Worm (Caenorhabditis elegans) whole organism, L1 larva: ENCODE results near the gene F19B2.6.

ENCODE experiments used
- aly-2 ChIP-seq: fragments of 150-350 bp; optimal IDR thresholded peaks from 2 replicates; lab custom pipeline; 2014; ENCODE audit warnings: missing biosample characterization, missing genetic modification characterization
- blmp-1 ChIP-seq: fragments of 150-350 bp; optimal IDR thresholded peaks from 2 replicates; lab custom pipeline; 2014; ENCODE audit warnings: missing biosample characterization, missing genetic modification characterization
- ceh-82 ChIP-seq, 3 experiments: fragments of 150-350 bp in 1 of 3; sonication (generic microtip) in 2 of 3; optimal IDR thresholded peaks; 2 replicates each; lab custom pipeline; 2014 to 2017; ENCODE audit warnings: missing biosample characterization in 3 of 3, missing genetic modification characterization in 3 of 3
- ceh-88 ChIP-seq: fragments of 200-800 bp; sonication (Bioruptor generic); IDR thresholded peaks from 2 replicates; pipeline ENCODE4 v1.3.6; 2022; ENCODE audit warnings: missing genetic modification characterization, missing compliant biosample characterization
- ceh-90 ChIP-seq: sonication (generic microtip); optimal IDR thresholded peaks from 2 replicates; lab custom pipeline; 2016; ENCODE audit warnings: missing genetic modification characterization, missing compliant biosample characterization
- dsc-1 ChIP-seq: sonication (generic microtip); optimal IDR thresholded peaks from 2 replicates; lab custom pipeline; 2016; ENCODE audit warnings: mild to moderate bottlenecking, missing genetic modification characterization, missing compliant biosample characterization
- efl-1 ChIP-seq, 4 experiments: fragments of 150-350 bp; optimal IDR thresholded peaks in 3 of 4; peaks in 1 of 4; 1 replicate in 1 of 4; 2 replicates in 3 of 4; lab custom pipeline; 2014; ENCODE audit warnings: missing biosample characterization in 2 of 4, missing genetic modification characterization in 2 of 4, missing genetic modification reagents in 2 of 4
- elt-2 ChIP-seq: sonication (generic microtip); optimal IDR thresholded peaks from 2 replicates; lab custom pipeline; 2016; ENCODE audit warnings: missing genetic modification characterization, mild to moderate bottlenecking, inconsistent platforms, missing compliant biosample characterization, missing genetic modification reagents
- ets-5 ChIP-seq: fragments of 200-800 bp; sonication (Bioruptor generic); IDR thresholded peaks from 2 replicates; pipeline ENCODE4 v1.3.6; 2022; ENCODE audit warnings: missing genetic modification characterization, missing compliant biosample characterization
- fkh-10 ChIP-seq: sonication (generic microtip); optimal IDR thresholded peaks from 2 replicates; lab custom pipeline; 2017; ENCODE audit warnings: missing biosample characterization, missing genetic modification reagents, missing genetic modification characterization
- grh-1 ChIP-seq: fragments of 200-800 bp; sonication (Bioruptor generic); IDR thresholded peaks from 2 replicates; pipeline ENCODE4 v1.3.6; 2022; ENCODE audit warnings: missing genetic modification reagents, missing genetic modification characterization, missing compliant biosample characterization
- hpl-2 ChIP-seq: fragments of 150-350 bp; optimal IDR thresholded peaks from 2 replicates; lab custom pipeline; 2014; ENCODE audit warnings: missing biosample characterization, missing genetic modification reagents, missing genetic modification characterization
- lin-13 ChIP-seq: fragments of 150-350 bp; optimal IDR thresholded peaks from 2 replicates; lab custom pipeline; 2014; ENCODE audit warnings: missing biosample characterization, missing genetic modification reagents, missing genetic modification characterization
- lin-15B ChIP-seq: fragments of 150-350 bp; sonication (generic microtip); optimal IDR thresholded peaks from 3 replicates; lab custom pipeline; 2014; ENCODE audit warnings: missing biosample characterization, missing genetic modification characterization
- lin-35 ChIP-seq, 2 experiments: fragments of 150-350 bp; optimal IDR thresholded peaks; 2 replicates each; lab custom pipeline; 2014; ENCODE audit warnings: missing biosample characterization in 2 of 2, missing genetic modification characterization in 2 of 2, missing genetic modification reagents in 2 of 2
- mep-1 ChIP-seq: fragments of 150-350 bp; optimal IDR thresholded peaks from 2 replicates; lab custom pipeline; 2014; ENCODE audit warnings: missing biosample characterization, missing genetic modification characterization
- nhr-11 ChIP-seq: fragments of 150-350 bp; optimal IDR thresholded peaks from 2 replicates; lab custom pipeline; 2014; ENCODE audit warnings: missing biosample characterization, missing genetic modification characterization
- nhr-12 ChIP-seq: sonication (generic microtip); optimal IDR thresholded peaks from 2 replicates; lab custom pipeline; 2017; ENCODE audit warnings: missing biosample characterization, missing genetic modification characterization
- nhr-20 ChIP-seq: sonication (generic microtip); optimal IDR thresholded peaks from 2 replicates; lab custom pipeline; 2016; ENCODE audit warnings: mild to moderate bottlenecking, missing genetic modification characterization, missing compliant biosample characterization
- nhr-237 ChIP-seq: fragments of 150-350 bp; optimal IDR thresholded peaks from 2 replicates; lab custom pipeline; 2014; ENCODE audit warnings: missing biosample characterization, missing genetic modification characterization
- nhr-28 ChIP-seq: fragments of 150-350 bp; optimal IDR thresholded peaks from 2 replicates; lab custom pipeline; 2014; ENCODE audit warnings: missing biosample characterization, missing genetic modification characterization
- nhr-47 ChIP-seq: sonication (generic microtip); optimal IDR thresholded peaks from 2 replicates; lab custom pipeline; 2016; ENCODE audit warnings: mild to moderate bottlenecking, missing genetic modification characterization, moderate library complexity, missing compliant biosample characterization
- nhr-76 ChIP-seq: sonication (generic microtip); optimal IDR thresholded peaks from 2 replicates; lab custom pipeline; 2017; ENCODE audit warnings: missing biosample characterization, missing genetic modification characterization
- nhr-77 ChIP-seq: fragments of 150-350 bp; optimal IDR thresholded peaks from 2 replicates; lab custom pipeline; 2014; ENCODE audit warnings: missing biosample characterization, missing genetic modification characterization
- nhr-85 ChIP-seq: sonication (generic microtip); peaks from one replicate; lab custom pipeline; 2016; ENCODE audit warnings: missing genetic modification characterization, inconsistent platforms, missing compliant biosample characterization
- nhr-90 ChIP-seq: sonication (generic microtip); optimal IDR thresholded peaks from 2 replicates; lab custom pipeline; 2016; ENCODE audit warnings: mild to moderate bottlenecking, missing genetic modification characterization, missing compliant biosample characterization; ENCODE audit not compliant: poor library complexity
- pax-3 ChIP-seq: fragments of 200-800 bp; sonication (Bioruptor generic); optimal IDR thresholded peaks from 2 replicates; lab custom pipeline; 2018; ENCODE audit warnings: mild to moderate bottlenecking, missing genetic modification characterization, moderate library complexity, missing compliant biosample characterization
- pqm-1 ChIP-seq: sonication (generic microtip); optimal IDR thresholded peaks from 3 replicates; lab custom pipeline; 2017; ENCODE audit warnings: missing biosample characterization, missing genetic modification characterization
- rnt-1 ChIP-seq: sonication (generic microtip); optimal IDR thresholded peaks from 2 replicates; lab custom pipeline; 2016; ENCODE audit warnings: mild to moderate bottlenecking, missing genetic modification characterization, moderate library complexity, missing compliant biosample characterization
- skn-1 ChIP-seq: fragments of 150-350 bp; optimal IDR thresholded peaks from 2 replicates; lab custom pipeline; 2014; ENCODE audit warnings: missing biosample characterization, missing genetic modification characterization
- snpc-4 ChIP-seq: fragments of 150-350 bp; optimal IDR thresholded peaks from 2 replicates; lab custom pipeline; 2014; ENCODE audit warnings: missing biosample characterization, missing genetic modification characterization
- tlp-1 ChIP-seq: fragments of 150-350 bp; optimal IDR thresholded peaks from 2 replicates; lab custom pipeline; 2014; ENCODE audit warnings: missing biosample characterization, missing genetic modification characterization
- vab-15 ChIP-seq: sonication (generic microtip); optimal IDR thresholded peaks from 2 replicates; lab custom pipeline; 2017; ENCODE audit warnings: missing genotype, mild to moderate bottlenecking, missing genetic modification characterization, missing compliant biosample characterization
- xbp-1 ChIP-seq: sonication (generic microtip); optimal IDR thresholded peaks from 2 replicates; lab custom pipeline; 2016; ENCODE audit warnings: missing genetic modification characterization, missing compliant biosample characterization
- ztf-4 ChIP-seq: fragments of 150-350 bp; optimal IDR thresholded peaks from 2 replicates; lab custom pipeline; 2014; ENCODE audit warnings: missing biosample characterization, missing genetic modification characterization

The F19B2.6 gene

DNA sequence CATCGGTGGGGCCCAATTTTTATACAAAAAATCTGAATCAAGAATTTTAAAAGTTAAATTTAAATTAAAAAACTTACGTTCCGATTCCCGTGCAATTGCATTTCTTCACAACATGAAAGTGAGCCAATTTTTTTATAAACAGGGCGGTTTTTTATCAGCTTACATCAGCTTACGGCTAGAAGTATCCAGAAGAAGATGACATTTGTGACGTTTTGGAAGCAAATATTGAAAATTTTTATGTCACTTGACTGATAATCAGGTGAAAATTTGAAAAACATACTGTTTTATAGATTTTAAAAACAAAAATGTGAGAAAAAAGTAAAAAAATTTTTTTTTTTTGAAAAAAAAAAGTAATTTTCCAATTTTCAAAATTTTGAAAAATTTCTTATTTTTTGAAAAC lies 23.1 kb upstream of the F19B2.6 start, which contains the start of gene Y113G7A.22:
Gene Y113G7A.22 (minus strand): TSS at position 101 of the 400 bp plus-strand sequence.
- TF ChIP-seq nhr-77 (tag; lab: Kevin White, UChicago) = no peak
- TF ChIP-seq nhr-28 = no peak
- TF ChIP-seq lin-15B (tag; lab: Kevin White, UChicago) = no peak
- no peak for TF ChIP-seq nhr-11 (tag; lab: Kevin White, UChicago)
- no peak for TF ChIP-seq fkh-10
- TF ChIP-seq blmp-1 (tag; lab: Kevin White, UChicago) = no peak
- no peak for TF ChIP-seq nhr-237 (tag; lab: Kevin White, UChicago)
- TF ChIP-seq efl-1 (optimal IDR thresholded peaks at IDR 0.05; lab: Kevin White, UChicago) = no peak
- no peak for TF ChIP-seq efl-1 (GFP tag; optimal IDR thresholded peaks at IDR 0.05 in 1 of 2; lab: Kevin White, UChicago)
- no peak for TF ChIP-seq ceh-82 (tag; optimal IDR thresholded peaks at IDR 0.05; lab: Kevin White, UChicago)
- TF ChIP-seq mep-1 (tag; lab: Kevin White, UChicago) = no peak
- TF ChIP-seq elt-2 (tag; lab: Kevin White, UChicago) = no peak
- TF ChIP-seq, all 84 proteins: peak for 0

ce11 chrV:20138407-20139044 lies 19.8 kb upstream of the F19B2.6 start, which contains the start of gene Y113G7A.14:
Y113G7A.14 (minus strand) TSS chrV:20138457.
- TF ChIP-seq rnt-1 (tag; lab: Kevin White, UChicago) (no peak), nhr-90 (no peak), nhr-20 (tag; lab: Kevin White, UChicago) (no peak), vab-15 (tag; lab: Kevin White, UChicago) (no peak)

- TF ChIP-seq hpl-2 (GFP tag; lab: Kevin White, UChicago) (no peak), nhr-90 (no peak), ztf-4 (tag; lab: Kevin White, UChicago) (no peak), ceh-88 (GFP tag; lab: Robert Waterston, UW) (no peak), nhr-237 (tag; lab: Kevin White, UChicago) (no peak), mep-1 (tag; lab: Kevin White, UChicago) (no peak), vab-15 (tag; lab: Kevin White, UChicago) (no peak), nhr-20 (tag; lab: Kevin White, UChicago) (no peak), ceh-82 (tag; optimal IDR thresholded peaks at IDR 0.05; lab: Kevin White, UChicago) (no peak), aly-2 (tag; lab: Kevin White, UChicago) (no peak), lin-15B (tag; lab: Kevin White, UChicago) (no peak), ets-5 (GFP tag; lab: Robert Waterston, UW) (no peak), skn-1 (tag; lab: Kevin White, UChicago) (no peak), nhr-12 (tag; lab: Kevin White, UChicago) (no peak)
- TF ChIP-seq, all 84 proteins: peak for 0
Observed at ce11 chrV:20142285-20142684, 16.0 kb upstream of the F19B2.6 start, which contains the start of gene Y113G7A.12. Y113G7A.12 (plus strand) TSS chrV:20142585.

DNA sequence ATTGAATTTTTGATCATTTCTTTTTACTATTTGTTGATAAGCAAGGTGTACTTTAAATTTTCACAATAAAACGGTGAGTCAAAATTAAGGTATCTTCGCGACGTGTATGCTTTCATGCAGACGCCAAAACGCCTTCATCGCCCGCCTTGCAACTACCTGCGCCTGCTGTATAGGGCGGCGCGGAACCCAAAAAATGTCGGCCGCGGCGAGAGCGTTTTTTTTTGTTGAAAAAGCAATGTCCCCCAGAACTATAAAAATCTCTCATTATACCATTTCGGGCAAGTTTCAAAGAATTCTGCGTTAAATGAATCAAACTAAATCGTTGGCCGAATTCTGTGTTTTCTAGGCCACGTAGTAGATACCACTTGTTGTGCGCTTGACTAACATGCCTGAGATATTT lies 14.6 kb upstream of the F19B2.6 start:
- no peak for TF ChIP-seq nhr-20 (tag; lab: Kevin White, UChicago)
- peak; percentile 7 for TF ChIP-seq snpc-4 (tag; lab: Kevin White, UChicago)

- no peak for TF ChIP-seq efl-1 (optimal IDR thresholded peaks at IDR 0.05; lab: Kevin White, UChicago)
- peak in 1 of 2 experiments; percentile 20 for TF ChIP-seq efl-1 (GFP tag; optimal IDR thresholded peaks at IDR 0.05 in 1 of 2; lab: Kevin White, UChicago)
- no peak for TF ChIP-seq nhr-11 (tag; lab: Kevin White, UChicago)
- TF ChIP-seq elt-2 (tag; lab: Kevin White, UChicago) = peak; percentile 88
- peak in 1 of 2 experiments; percentile 25 for TF ChIP-seq lin-35 (GFP tag; optimal IDR thresholded peaks at IDR 0.05; lab: Kevin White, UChicago)
- TF ChIP-seq pqm-1 (tag; lab: Kevin White, UChicago) = peak; percentile 67
Observed at ce11 chrV:20147662-20148245, 10.6 kb upstream of the F19B2.6 start, which contains the start of gene Y113G7A.13. Y113G7A.13 (plus strand) TSS chrV:20148195.

DNA sequence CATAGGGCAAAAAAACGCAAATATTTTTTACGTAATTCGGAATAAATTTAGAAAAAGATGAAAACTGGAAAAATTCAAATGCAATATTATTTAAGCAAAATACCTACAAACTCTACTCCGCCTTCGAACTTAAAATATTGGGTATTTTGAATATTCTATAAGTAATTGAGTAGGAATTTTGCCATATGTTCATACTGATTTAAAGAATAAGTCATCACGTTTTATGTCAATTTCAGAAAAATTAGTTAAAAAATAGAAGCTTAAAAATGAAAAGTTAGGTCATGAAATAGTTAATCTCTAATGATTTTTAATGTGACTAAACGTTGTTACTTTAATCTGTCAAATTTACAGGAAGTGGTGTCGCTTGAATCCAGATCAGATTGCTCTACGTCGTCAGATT lies 6.9 kb upstream of the F19B2.6 start, which contains the start of gene F19B2.7:
Gene F19B2.7 (plus strand): TSS at position 301 of the 400 bp plus-strand sequence.
- TF ChIP-seq dsc-1 = no peak
- TF ChIP-seq pax-3 = no peak
- TF ChIP-seq nhr-28 = no peak
- no peak for TF ChIP-seq nhr-85
- TF ChIP-seq ceh-90 (tag; lab: Kevin White, UChicago) = no peak
- no peak for TF ChIP-seq nhr-47 (tag; lab: Kevin White, UChicago)
- no peak for TF ChIP-seq xbp-1 (tag; lab: Kevin White, UChicago)
- no peak for TF ChIP-seq grh-1 (GFP tag; lab: Robert Waterston, UW)
- no peak for TF ChIP-seq tlp-1 (tag; lab: Kevin White, UChicago)
- TF ChIP-seq lin-15B (tag; lab: Kevin White, UChicago) = no peak
- no peak for TF ChIP-seq lin-13 (GFP tag; lab: Kevin White, UChicago)
- no peak for TF ChIP-seq nhr-76 (tag; lab: Kevin White, UChicago)
